Fruit fly (Drosophila melanogaster): ENCODE results near the gene rpk.

dm6 chr3R:4641616-4642102 lies 4.1 kb upstream of the rpk start, which contains the start of the genes CG9775, MED31 and slx1:
- TF ChIP-seq psq (GFP tag; optimal IDR thresholded peaks at IDR 0.05) (peak; percentile 65), rgr (GFP tag; optimal IDR thresholded peaks at IDR 0.05) (peak; percentile 73), Jra (GFP tag; optimal IDR thresholded peaks at IDR 0.05) (no peak), Abd-B (GFP tag; optimal IDR thresholded peaks at IDR 0.05) (no peak), Hr78 (GFP tag; optimal IDR thresholded peaks at IDR 0.05) (no peak), h (GFP tag; optimal IDR thresholded peaks at IDR 0.05) (peak; percentile 57), foxo (GFP tag; optimal IDR thresholded peaks at IDR 0.05) (peak in 1 of 2 experiments; percentile 78), fru (GFP tag; optimal IDR thresholded peaks at IDR 0.05) (peak; percentile 53), lola (GFP tag; optimal IDR thresholded peaks at IDR 0.05) (no peak), tai (GFP tag; optimal IDR thresholded peaks at IDR 0.05) (no peak), Dif (GFP tag; optimal IDR thresholded peaks at IDR 0.05; ENCODE audit: partially characterized antibody) (no peak), woc (GFP tag; optimal IDR thresholded peaks at IDR 0.05) (peak; percentile 48)

Measured in whole organism, wandering third instar larva.